Worm (Caenorhabditis elegans): ENCODE measurements around the gene W07A12.4.

The W07A12.4 gene

DNA sequence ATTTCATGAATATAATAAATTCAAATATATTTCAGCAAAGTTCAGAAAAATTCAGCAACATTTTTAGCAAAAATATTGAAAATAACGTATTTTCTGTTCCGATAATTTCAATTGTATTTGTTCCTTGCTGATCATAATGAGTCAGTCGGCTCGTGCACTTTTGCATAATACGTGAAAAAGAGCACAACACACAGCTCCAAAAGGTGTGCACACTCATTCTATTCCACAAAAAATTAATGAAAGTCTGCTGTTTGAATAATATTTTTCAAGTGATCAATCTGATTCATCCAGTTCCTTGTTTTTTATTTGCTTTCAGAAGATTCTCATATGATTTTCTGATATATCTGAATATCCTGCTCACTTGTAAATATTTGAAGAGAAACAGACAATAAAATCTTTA lies 8.3 kb downstream of the W07A12.4 start:
- TF ChIP-seq ceh-8 (GFP tag; optimal IDR thresholded peaks at IDR 0.05): no peak
- no peak for TF ChIP-seq pqm-1 (tag; optimal IDR thresholded peaks at IDR 0.05)
- no peak for TF ChIP-seq C04F5.9 (tag; optimal IDR thresholded peaks at IDR 0.05)
- no peak for TF ChIP-seq vab-15 (tag; optimal IDR thresholded peaks at IDR 0.05)
- TF ChIP-seq fkh-8 (tag; optimal IDR thresholded peaks at IDR 0.05): no peak
- no peak for TF ChIP-seq mab-9 (GFP tag; IDR thresholded peaks at IDR 0.05)
- TF ChIP-seq Y116A8C.19 (tag; optimal IDR thresholded peaks at IDR 0.05; ENCODE audit: borderline replicate concordance): no peak
- no peak for TF ChIP-seq mef-2 (tag; optimal IDR thresholded peaks at IDR 0.05)
- TF ChIP-seq lsy-2 (tag; optimal IDR thresholded peaks at IDR 0.05): no peak
- no peak for TF ChIP-seq elt-3 (tag; optimal IDR thresholded peaks at IDR 0.05)
- TF ChIP-seq ama-1 (optimal IDR thresholded peaks at IDR 0.05): no peak
- no peak for TF ChIP-seq snpc-4 (tag; optimal IDR thresholded peaks at IDR 0.05)
- TF ChIP-seq aha-1 (tag; optimal IDR thresholded peaks at IDR 0.05): no peak
- no peak for TF ChIP-seq unc-130 (tag; optimal IDR thresholded peaks at IDR 0.05)
- no peak for TF ChIP-seq efl-1 (optimal IDR thresholded peaks at IDR 0.05)
- no peak for TF ChIP-seq efl-1 (GFP tag; optimal IDR thresholded peaks at IDR 0.05 in 1 of 2)
- no peak for TF ChIP-seq skn-1 (tag; optimal IDR thresholded peaks at IDR 0.05)
- TF ChIP-seq unc-30 (tag; optimal IDR thresholded peaks at IDR 0.05): no peak
- no peak for TF ChIP-seq sox-4 (tag; optimal IDR thresholded peaks at IDR 0.05)
- no peak for TF ChIP-seq egl-27 (tag; optimal IDR thresholded peaks at IDR 0.05)

DNA sequence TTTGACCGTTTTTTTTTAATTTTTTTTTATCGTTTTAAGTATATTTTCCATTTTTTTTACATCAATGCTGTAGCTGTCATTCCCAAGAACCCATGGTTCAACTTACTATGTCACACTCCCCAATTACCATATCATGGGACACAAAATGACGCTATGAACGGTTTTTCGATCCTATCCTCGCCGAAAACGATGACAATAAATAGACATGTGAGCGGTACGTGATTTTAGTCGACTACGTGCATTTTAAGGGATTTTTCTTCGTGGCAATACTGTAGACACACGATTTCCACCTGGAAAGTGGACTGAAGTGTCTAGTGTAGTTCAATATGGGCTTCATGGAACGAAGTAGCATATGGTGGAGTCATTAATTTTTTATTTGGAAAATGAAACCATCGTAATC lies 10.2 kb downstream of the W07A12.4 start:
- TF ChIP-seq jun-1 (tag; optimal IDR thresholded peaks at IDR 0.05): no peak
- no peak for TF ChIP-seq aly-2 (tag; optimal IDR thresholded peaks at IDR 0.05)
- TF ChIP-seq lin-35 (GFP tag; optimal IDR thresholded peaks at IDR 0.05): peak in 1 of 2 experiments; percentile 19
- TF ChIP-seq aha-1 (tag; optimal IDR thresholded peaks at IDR 0.05): peak; percentile 49
- TF ChIP-seq nhr-20 (tag; optimal IDR thresholded peaks at IDR 0.05): peak; percentile 65
- peak; percentile 18 for TF ChIP-seq nhr-90 (tag; optimal IDR thresholded peaks at IDR 0.05; ENCODE audit: poor library complexity)
- peak; percentile 10 for TF ChIP-seq lin-14 (GFP tag; optimal IDR thresholded peaks at IDR 0.05)
- no peak for TF ChIP-seq tbx-2 (tag; optimal IDR thresholded peaks at IDR 0.05)
- TF ChIP-seq snu-23 (GFP tag; optimal IDR thresholded peaks at IDR 0.05): peak; percentile 2
- peak; percentile 27 for TF ChIP-seq blmp-1 (tag; optimal IDR thresholded peaks at IDR 0.05)
- TF ChIP-seq elt-3 (tag; optimal IDR thresholded peaks at IDR 0.05): peak in 1 of 6 experiments; percentile 47
- TF ChIP-seq nhr-71 (tag; optimal IDR thresholded peaks at IDR 0.05): peak; percentile 24

DNA sequence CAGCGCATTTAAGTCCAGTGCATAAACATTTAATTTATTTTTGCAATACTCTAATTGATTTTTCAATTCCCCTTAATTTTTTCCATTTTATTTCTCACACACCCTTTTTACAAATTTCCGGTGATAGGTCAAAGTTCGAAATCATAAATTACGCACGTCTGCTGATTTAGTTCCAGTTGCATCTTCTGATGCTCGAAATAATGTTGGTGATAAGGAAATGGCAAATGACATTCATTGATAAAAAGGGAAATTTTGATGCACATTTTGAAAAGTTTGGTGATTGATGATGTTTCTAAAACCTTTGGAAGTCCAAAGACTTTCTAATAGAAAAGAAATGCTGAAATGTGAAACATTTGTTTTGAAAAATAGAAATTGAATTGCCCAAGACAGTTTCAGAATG lies 11.1 kb downstream of the W07A12.4 start:
- TF ChIP-seq lin-39 (tag; optimal IDR thresholded peaks at IDR 0.05) (no peak), Y116A8C.19 (tag; optimal IDR thresholded peaks at IDR 0.05; ENCODE audit: borderline replicate concordance) (no peak), pqm-1 (tag; optimal IDR thresholded peaks at IDR 0.05) (peak; percentile 60), pag-3 (tag; optimal IDR thresholded peaks at IDR 0.05; ENCODE audit: borderline replicate concordance, insufficient read depth) (no peak), nhr-20 (tag; optimal IDR thresholded peaks at IDR 0.05) (no peak), egl-13 (tag; optimal IDR thresholded peaks at IDR 0.05) (no peak), ceh-88 (GFP tag; IDR thresholded peaks at IDR 0.05) (no peak), hlh-17 (GFP tag; optimal IDR thresholded peaks at IDR 0.05; ENCODE audit: borderline replicate concordance) (no peak), nhr-84 (tag; optimal IDR thresholded peaks at IDR 0.05) (no peak), elt-2 (tag; optimal IDR thresholded peaks at IDR 0.05) (peak; percentile 90), lin-14 (GFP tag; optimal IDR thresholded peaks at IDR 0.05) (no peak), nhr-71 (tag; optimal IDR thresholded peaks at IDR 0.05) (peak; percentile 1), isw-1 (GFP tag; IDR thresholded peaks at IDR 0.05) (no peak), nhr-47 (tag; optimal IDR thresholded peaks at IDR 0.05) (no peak), aha-1 (tag; optimal IDR thresholded peaks at IDR 0.05) (no peak), elt-3 (tag; optimal IDR thresholded peaks at IDR 0.05) (no peak), tlp-1 (tag; optimal IDR thresholded peaks at IDR 0.05) (peak; percentile 5), C16A3.4 (tag; optimal IDR thresholded peaks at IDR 0.05) (no peak), lin-35 (GFP tag; optimal IDR thresholded peaks at IDR 0.05) (peak in 1 of 2 experiments; percentile 3), nhr-90 (tag; optimal IDR thresholded peaks at IDR 0.05; ENCODE audit: poor library complexity) (peak; percentile 18), tbx-2 (tag; optimal IDR thresholded peaks at IDR 0.05) (no peak), snpc-4 (tag; optimal IDR thresholded peaks at IDR 0.05) (no peak), alr-1 (tag; optimal IDR thresholded peaks at IDR 0.05; ENCODE audit: borderline replicate concordance) (no peak), C34B4.2 (tag; optimal IDR thresholded peaks at IDR 0.05) (no peak), nhr-11 (tag; optimal IDR thresholded peaks at IDR 0.05) (no peak), nhr-85 (tag) (no peak), egl-27 (tag; optimal IDR thresholded peaks at IDR 0.05) (no peak), unc-130 (tag; optimal IDR thresholded peaks at IDR 0.05) (no peak), fkh-10 (GFP tag; optimal IDR thresholded peaks at IDR 0.05) (no peak), blmp-1 (tag; optimal IDR thresholded peaks at IDR 0.05) (no peak), nhr-28 (tag; optimal IDR thresholded peaks at IDR 0.05) (no peak), efl-1 (optimal IDR thresholded peaks at IDR 0.05) (no peak), efl-1 (GFP tag; optimal IDR thresholded peaks at IDR 0.05 in 1 of 2) (no peak), ztf-11 (tag; optimal IDR thresholded peaks at IDR 0.05) (no peak)

Measured in whole organism, L1 larva.